Worm (Caenorhabditis elegans) whole organism, late embryonic: ENCODE measurements around the gene R03G8.1.

ENCODE experiments used
- C08G9.2 ChIP-seq: sonication (generic microtip); optimal IDR thresholded peaks from 2 replicates; lab custom pipeline; 2016; ENCODE audit warnings: mild to moderate bottlenecking, missing genetic modification characterization, moderate library complexity, missing compliant biosample characterization
- F13H6.1 ChIP-seq: sonication (generic microtip); optimal IDR thresholded peaks from 2 replicates; lab custom pipeline; 2016; ENCODE audit warnings: missing genetic modification characterization, missing compliant biosample characterization
- K02D7.2 ChIP-seq: sonication (generic microtip); optimal IDR thresholded peaks from 2 replicates; lab custom pipeline; 2017; ENCODE audit warnings: mild to moderate bottlenecking, missing genetic modification characterization, missing compliant biosample characterization
- K09A11.1 ChIP-seq: sonication (generic microtip); optimal IDR thresholded peaks from 2 replicates; lab custom pipeline; 2017; ENCODE audit warnings: antibody characterized with exemption, mild to moderate bottlenecking, missing genetic modification characterization, missing compliant biosample characterization; ENCODE audit not compliant: insufficient read depth
- ahr-1 ChIP-seq: sonication (generic microtip); optimal IDR thresholded peaks from 2 replicates; lab custom pipeline; 2016; ENCODE audit warnings: missing genetic modification characterization, missing compliant biosample characterization
- ceh-14 ChIP-seq: sonication (generic microtip); optimal IDR thresholded peaks from 2 replicates; lab custom pipeline; 2016; ENCODE audit warnings: missing genotype, missing genetic modification characterization, missing compliant biosample characterization
- ceh-2 ChIP-seq: sonication (generic microtip); optimal IDR thresholded peaks from 2 replicates; lab custom pipeline; 2016; ENCODE audit warnings: missing genotype, missing genetic modification characterization, missing compliant biosample characterization
- ceh-30 ChIP-seq: fragments of 150-350 bp; optimal IDR thresholded peaks from 2 replicates; lab custom pipeline; 2014; ENCODE audit warnings: missing biosample characterization, missing genetic modification characterization
- ceh-31 ChIP-seq: sonication (generic microtip); optimal IDR thresholded peaks from 2 replicates; lab custom pipeline; 2016; ENCODE audit warnings: missing genetic modification characterization, missing compliant biosample characterization
- ceh-34 ChIP-seq: sonication (generic microtip); optimal IDR thresholded peaks from 2 replicates; lab custom pipeline; 2016; ENCODE audit warnings: mild to moderate bottlenecking, missing genetic modification characterization, missing compliant biosample characterization
- ceh-45 ChIP-seq: fragments of 200-800 bp; sonication (Bioruptor generic); IDR thresholded peaks from 2 replicates; pipeline ENCODE4 v1.3.6; 2022; ENCODE audit warnings: missing genetic modification reagents, missing genetic modification characterization, missing compliant biosample characterization
- ceh-48 ChIP-seq: sonication (generic microtip); optimal IDR thresholded peaks from 2 replicates; lab custom pipeline; 2016; ENCODE audit warnings: missing genetic modification characterization, inconsistent platforms, missing compliant biosample characterization
- ceh-6 ChIP-seq: fragments of 200-800 bp; sonication (Bioruptor generic); optimal IDR thresholded peaks from 2 replicates; lab custom pipeline; 2018; ENCODE audit warnings: mild to moderate bottlenecking, missing genetic modification characterization, missing compliant biosample characterization
- che-1 ChIP-seq: sonication (generic microtip); optimal IDR thresholded peaks from 2 replicates; lab custom pipeline; 2016; ENCODE audit warnings: mild to moderate bottlenecking, missing genetic modification characterization, missing compliant biosample characterization
- dmd-4 ChIP-seq: sonication (generic microtip); optimal IDR thresholded peaks from 2 replicates; lab custom pipeline; 2016; ENCODE audit warnings: borderline replicate concordance, missing genetic modification characterization, missing compliant biosample characterization
- elt-2 ChIP-seq: sonication (generic microtip); optimal IDR thresholded peaks from 2 replicates; lab custom pipeline; 2016; ENCODE audit warnings: missing genetic modification reagents, missing genetic modification characterization, missing compliant biosample characterization
- elt-4 ChIP-seq: sonication (generic microtip); optimal IDR thresholded peaks from 2 replicates; lab custom pipeline; 2016; ENCODE audit warnings: missing genetic modification characterization, missing compliant biosample characterization
- ets-4 ChIP-seq: sonication (generic microtip); optimal IDR thresholded peaks from 2 replicates; lab custom pipeline; 2016; ENCODE audit warnings: missing genetic modification characterization, missing compliant biosample characterization
- eyg-1 ChIP-seq: sonication (generic microtip); optimal IDR thresholded peaks from 2 replicates; lab custom pipeline; 2016; ENCODE audit warnings: missing genotype, missing genetic modification characterization, missing compliant biosample characterization
- fax-1 ChIP-seq: sonication (generic microtip); optimal IDR thresholded peaks from 2 replicates; lab custom pipeline; 2016; ENCODE audit warnings: missing genotype, missing genetic modification characterization, missing compliant biosample characterization
- fkh-10 ChIP-seq: fragments of 150-350 bp; optimal IDR thresholded peaks from 2 replicates; lab custom pipeline; 2014; ENCODE audit warnings: missing biosample characterization, missing genetic modification reagents, missing genetic modification characterization
- fkh-6 ChIP-seq: sonication (generic microtip); optimal IDR thresholded peaks from 2 replicates; lab custom pipeline; 2016; ENCODE audit warnings: missing genetic modification characterization, missing compliant biosample characterization
- gmeb-2 ChIP-seq: sonication (generic microtip); optimal IDR thresholded peaks from 2 replicates; lab custom pipeline; 2016; ENCODE audit warnings: missing genetic modification characterization, inconsistent platforms, missing compliant biosample characterization
- hlh-15 ChIP-seq: sonication (generic microtip); optimal IDR thresholded peaks from 2 replicates; lab custom pipeline; 2016; ENCODE audit warnings: missing genetic modification characterization, missing compliant biosample characterization
- hlh-6 ChIP-seq: sonication (generic microtip); optimal IDR thresholded peaks from 2 replicates; lab custom pipeline; 2016; ENCODE audit warnings: missing genotype, missing genetic modification characterization, missing compliant biosample characterization
- hlh-8 ChIP-seq: sonication (generic microtip); optimal IDR thresholded peaks from 2 replicates; lab custom pipeline; 2016; ENCODE audit warnings: missing genotype, missing genetic modification characterization, missing compliant biosample characterization
- lim-6 ChIP-seq: sonication (generic microtip); optimal IDR thresholded peaks from 2 replicates; lab custom pipeline; 2016; ENCODE audit warnings: missing genetic modification characterization, missing compliant biosample characterization
- lin-11 ChIP-seq: fragments of 200-800 bp; sonication (Bioruptor generic); optimal IDR thresholded peaks from 2 replicates; lab custom pipeline; 2018; ENCODE audit warnings: mild to moderate bottlenecking, missing genetic modification characterization, missing compliant biosample characterization
- madf-2 ChIP-seq: sonication (generic microtip); optimal IDR thresholded peaks from 2 replicates; lab custom pipeline; 2017; ENCODE audit warnings: missing genetic modification characterization, missing compliant biosample characterization
- mec-3 ChIP-seq: sonication (generic microtip); optimal IDR thresholded peaks from 2 replicates; lab custom pipeline; 2016; ENCODE audit warnings: borderline replicate concordance, missing genetic modification characterization, missing compliant biosample characterization
- nfya-1 ChIP-seq: sonication (generic microtip); optimal IDR thresholded peaks from 2 replicates; lab custom pipeline; 2017; ENCODE audit warnings: missing genetic modification characterization, mild to moderate bottlenecking, missing compliant biosample characterization, antibody characterized with exemption, moderate library complexity
- nhr-232 ChIP-seq: sonication (generic microtip); optimal IDR thresholded peaks from 2 replicates; lab custom pipeline; 2016; ENCODE audit warnings: missing genetic modification characterization, missing compliant biosample characterization
- pat-9 ChIP-seq: fragments of 200-800 bp; sonication (Bioruptor generic); optimal IDR thresholded peaks from 2 replicates; lab custom pipeline; 2018; ENCODE audit warnings: mild to moderate bottlenecking, missing genetic modification characterization, moderate library complexity, missing compliant biosample characterization
- pros-1 ChIP-seq: fragments of 150-350 bp; optimal IDR thresholded peaks from 2 replicates; lab custom pipeline; 2014; ENCODE audit warnings: missing biosample characterization, missing genetic modification reagents, missing genetic modification characterization
- ref-2 ChIP-seq: sonication (generic microtip); optimal IDR thresholded peaks from 2 replicates; lab custom pipeline; 2016; ENCODE audit warnings: missing genetic modification characterization, missing compliant biosample characterization
- sox-4 ChIP-seq: sonication (generic microtip); optimal IDR thresholded peaks from 2 replicates; lab custom pipeline; 2017; ENCODE audit warnings: mild to moderate bottlenecking, missing genetic modification characterization, inconsistent platforms, missing compliant biosample characterization
- syd-9 ChIP-seq: sonication (generic microtip); optimal IDR thresholded peaks from 2 replicates; lab custom pipeline; 2016; ENCODE audit warnings: mild to moderate bottlenecking, missing genetic modification characterization, moderate library complexity, missing compliant biosample characterization
- unc-3 ChIP-seq, 2 experiments: fragments of 200-800 bp in 1 of 2; sonication (Bioruptor generic) in 1 of 2; sonication (generic microtip) in 1 of 2; conservative IDR thresholded peaks in 1 of 2; optimal IDR thresholded peaks in 1 of 2; 2 replicates each; pipeline versions ENCODE4 v1.3.6 to Lab custom; 2016 to 2022; ENCODE audit warnings: missing compliant biosample characterization in 2 of 2, missing genetic modification characterization in 2 of 2, missing genetic modification reagents in 1 of 2
- unc-42 ChIP-seq: sonication (generic microtip); optimal IDR thresholded peaks from 2 replicates; lab custom pipeline; 2016; ENCODE audit warnings: missing genotype, missing genetic modification characterization, missing compliant biosample characterization
- unc-55 ChIP-seq: sonication (generic microtip); optimal IDR thresholded peaks from 2 replicates; lab custom pipeline; 2017; ENCODE audit warnings: missing biosample characterization, missing genetic modification reagents, missing genetic modification characterization
- zip-5 ChIP-seq: sonication (generic microtip); optimal IDR thresholded peaks from 2 replicates; lab custom pipeline; 2016; ENCODE audit warnings: missing genetic modification characterization, missing compliant biosample characterization

Gene R03G8.1

ce11 chrX:13046324-13046723 lies 38.0 kb upstream of the R03G8.1 start (continued):
- TF ChIP-seq hlh-8 = peak; percentile 62
- peak; percentile 92 for TF ChIP-seq ref-2 (tag; lab: Kevin White, UChicago)
- peak; percentile 84 for TF ChIP-seq nhr-232 (tag; lab: Kevin White, UChicago)
- peak; percentile 77 for TF ChIP-seq fax-1 (tag; lab: Kevin White, UChicago)
- TF ChIP-seq zip-5 (tag; lab: Kevin White, UChicago) = peak; percentile 62
- TF ChIP-seq dmd-4 = peak; percentile 93
- TF ChIP-seq hlh-15 (tag; lab: Kevin White, UChicago) = peak; percentile 42
- TF ChIP-seq unc-3 (GFP tag; conservative IDR thresholded peaks at IDR 0.05; lab: Robert Waterston, UW) = peak; percentile 91
- peak; percentile 70 for TF ChIP-seq unc-3 (tag; optimal IDR thresholded peaks at IDR 0.05; lab: Kevin White, UChicago)
- TF ChIP-seq syd-9 (tag; lab: Kevin White, UChicago) = peak; percentile 93
- peak; percentile 96 for TF ChIP-seq hlh-6 (tag; lab: Kevin White, UChicago)
- TF ChIP-seq pat-9 (tag; lab: Kevin White, UChicago) = peak; percentile 84
- peak; percentile 91 for TF ChIP-seq ceh-2 (tag; lab: Kevin White, UChicago)
- TF ChIP-seq che-1 (tag; lab: Kevin White, UChicago) = peak; percentile 84
- TF ChIP-seq nfya-1 (tag; lab: Kevin White, UChicago) = peak; percentile 77
- peak; percentile 35 for TF ChIP-seq ceh-30 (tag; lab: Kevin White, UChicago)
- peak; percentile 30 for TF ChIP-seq mec-3 (tag; lab: Kevin White, UChicago)
- peak; percentile 87 for TF ChIP-seq elt-2 (tag; lab: Kevin White, UChicago)
- TF ChIP-seq eyg-1 (tag; lab: Kevin White, UChicago) = peak; percentile 81
- TF ChIP-seq elt-4 (tag; lab: Kevin White, UChicago) = peak; percentile 42
- peak; percentile 90 for TF ChIP-seq ceh-31 (tag; lab: Kevin White, UChicago)
- TF ChIP-seq pros-1 (tag; lab: Kevin White, UChicago) = peak; percentile 52
- peak; percentile 28 for TF ChIP-seq fkh-10 (GFP tag; lab: Kevin White, UChicago)
- peak; percentile 82 for TF ChIP-seq lin-11 (tag; lab: Kevin White, UChicago)
- peak; percentile 74 for TF ChIP-seq ets-4 (tag; lab: Kevin White, UChicago)
- peak; percentile 93 for TF ChIP-seq madf-2 (tag; lab: Kevin White, UChicago)
- peak; percentile 70 for TF ChIP-seq lim-6
- peak; percentile 96 for TF ChIP-seq ceh-14 (tag; lab: Kevin White, UChicago)
- peak; percentile 72 for TF ChIP-seq unc-42
- peak; percentile 76 for TF ChIP-seq K09A11.1 (tag; lab: Kevin White, UChicago)
- TF ChIP-seq C08G9.2 (tag; lab: Kevin White, UChicago) = peak; percentile 72
- peak; percentile 60 for TF ChIP-seq K02D7.2 (tag; lab: Kevin White, UChicago)
- TF ChIP-seq, all 69 proteins: peak for 64; not testable (repeated sequence) for 5

- TF ChIP-seq lin-11 (tag; lab: Kevin White, UChicago) (no peak), fax-1 (tag; lab: Kevin White, UChicago) (no peak), unc-55 (no peak), ceh-48 (tag; lab: Kevin White, UChicago) (no peak), mec-3 (tag; lab: Kevin White, UChicago) (no peak), ceh-45 (GFP tag; lab: Robert Waterston, UW) (no peak), F13H6.1 (no peak), ahr-1 (no peak), K09A11.1 (tag; lab: Kevin White, UChicago) (no peak), ceh-14 (tag; lab: Kevin White, UChicago) (no peak), ceh-2 (tag; lab: Kevin White, UChicago) (no peak), elt-4 (tag; lab: Kevin White, UChicago) (no peak), sox-4 (tag; lab: Kevin White, UChicago) (no peak), fkh-6 (tag; lab: Kevin White, UChicago) (no peak), ceh-34 (tag; lab: Kevin White, UChicago) (no peak), unc-42 (no peak), gmeb-2 (no peak), ceh-6 (GFP tag; lab: Kevin White, UChicago) (no peak)
- TF ChIP-seq, all 69 proteins: peak for 0
Observed at ce11 chrX:13048258-13048657, 36.1 kb upstream of the R03G8.1 start, which contains the start of gene C53C7.3. Gene C53C7.3 (plus strand): TSS chrX:13048558.
